Fruit fly (Drosophila melanogaster): ENCODE results near the gene Med.

The Med gene

dm6 chr3R:31596071-31596883, 14.6 kb upstream of the Med start, which contains the start of gene RpL6 (continued):
- no peak for TF ChIP-seq abd-A (tag; optimal IDR thresholded peaks at IDR 0.05)
- no peak for TF ChIP-seq CG1647 (GFP tag; optimal IDR thresholded peaks at IDR 0.05)
- no peak for TF ChIP-seq CG11723 (GFP tag; optimal IDR thresholded peaks at IDR 0.05)
- no peak for TF ChIP-seq zfh2 (GFP tag; optimal IDR thresholded peaks at IDR 0.05)
- TF ChIP-seq Drgx (GFP tag; IDR thresholded peaks at IDR 0.05): no peak
- no peak for TF ChIP-seq Bteb2 (GFP tag; optimal IDR thresholded peaks at IDR 0.05)
- TF ChIP-seq bab2 (GFP tag; optimal IDR thresholded peaks at IDR 0.05): no peak
- TF ChIP-seq CG10979 (tag; optimal IDR thresholded peaks at IDR 0.05): peak; percentile 26
- no peak for TF ChIP-seq TFAM (GFP tag; optimal IDR thresholded peaks at IDR 0.05)
- peak; percentile 88 for TF ChIP-seq sna (GFP tag; IDR thresholded peaks at IDR 0.05; ENCODE audit: partially characterized antibody)
- TF ChIP-seq hkb (optimal IDR thresholded peaks at IDR 0.05): no peak
- no peak for TF ChIP-seq hkb (GFP tag; IDR thresholded peaks at IDR 0.05)
- peak; percentile 99 for TF ChIP-seq CG2116 (GFP tag; optimal IDR thresholded peaks at IDR 0.05)
- TF ChIP-seq lbe (GFP tag; optimal IDR thresholded peaks at IDR 0.05): no peak
- TF ChIP-seq lilli (GFP tag; optimal IDR thresholded peaks at IDR 0.05): peak; percentile 40
- TF ChIP-seq CG10321 (GFP tag; IDR thresholded peaks at IDR 0.05): no peak
- peak; percentile 34; the same call in 1 of the 2 replicates for TF ChIP-seq CG17328 (GFP tag; IDR thresholded peaks at IDR 0.05)
- TF ChIP-seq br (optimal IDR thresholded peaks at IDR 0.05): no peak
- TF ChIP-seq CG43689 (GFP tag; IDR thresholded peaks at IDR 0.05): no peak
- no peak for TF ChIP-seq Antp (GFP tag; optimal IDR thresholded peaks at IDR 0.05)
- no peak for TF ChIP-seq grn (GFP tag; optimal IDR thresholded peaks at IDR 0.05)
- peak; percentile 41; the same call in 1 of the 2 replicates for TF ChIP-seq CG2129 (GFP tag; IDR thresholded peaks at IDR 0.05; ENCODE audit: partially characterized antibody)
- no peak for TF ChIP-seq Sin3A (optimal IDR thresholded peaks at IDR 0.05)
- TF ChIP-seq CG4404 (GFP tag; IDR thresholded peaks at IDR 0.05): no peak
- no peak for TF ChIP-seq CG31388 (GFP tag; optimal IDR thresholded peaks at IDR 0.05)
- TF ChIP-seq sisA (GFP tag; IDR thresholded peaks at IDR 0.05): no peak
- TF ChIP-seq CG33213 (GFP tag; optimal IDR thresholded peaks at IDR 0.05): peak; percentile 34
- TF ChIP-seq CG10959 (GFP tag; IDR thresholded peaks at IDR 0.05): no peak
- TF ChIP-seq sob (GFP tag; IDR thresholded peaks at IDR 0.05): 0 out of 2 replicates have a peak, but pooled peaks have one; percentile 7
- TF ChIP-seq Hand (GFP tag; optimal IDR thresholded peaks at IDR 0.05): peak; percentile 54
- TF ChIP-seq jumu (GFP tag; optimal IDR thresholded peaks at IDR 0.05): no peak
- no peak for TF ChIP-seq ara (GFP tag; IDR thresholded peaks at IDR 0.05)
- TF ChIP-seq dmrt99B (tag; optimal IDR thresholded peaks at IDR 0.05): no peak
- no peak for TF ChIP-seq tin (GFP tag; optimal IDR thresholded peaks at IDR 0.05)
- peak; percentile 0 for TF ChIP-seq CG7928 (GFP tag; optimal IDR thresholded peaks at IDR 0.05)
- no peak for TF ChIP-seq tx (GFP tag; optimal IDR thresholded peaks at IDR 0.05)
- TF ChIP-seq so (GFP tag; IDR thresholded peaks at IDR 0.05): 0 out of 3 replicates have a peak, but pooled peaks have one; percentile 11
- TF ChIP-seq Lhr (GFP tag; optimal IDR thresholded peaks at IDR 0.05): peak; percentile 77
- no peak for TF ChIP-seq fd96Cb (tag; optimal IDR thresholded peaks at IDR 0.05)
- TF ChIP-seq NFAT (GFP tag; IDR thresholded peaks at IDR 0.05): no peak
- TF ChIP-seq CG6765 (GFP tag; optimal IDR thresholded peaks at IDR 0.05): peak; percentile 61
- no peak for TF ChIP-seq CG17912 (GFP tag; optimal IDR thresholded peaks at IDR 0.05)
- no peak for TF ChIP-seq CG7745 (tag; optimal IDR thresholded peaks at IDR 0.05)
- peak; percentile 92 for TF ChIP-seq Max (GFP tag; optimal IDR thresholded peaks at IDR 0.05)
- no peak for TF ChIP-seq gro (GFP tag; optimal IDR thresholded peaks at IDR 0.05)
- TF ChIP-seq emc (GFP tag; optimal IDR thresholded peaks at IDR 0.05): no peak
- TF ChIP-seq CG13287 (GFP tag; IDR thresholded peaks at IDR 0.05; ENCODE audit: partially characterized antibody): peak; percentile 88
- TF ChIP-seq Meics (GFP tag; optimal IDR thresholded peaks at IDR 0.05): no peak
- TF ChIP-seq fru (optimal IDR thresholded peaks at IDR 0.05): no peak
- TF ChIP-seq CG4707 (GFP tag; optimal IDR thresholded peaks at IDR 0.05): no peak
- peak; percentile 78 for TF ChIP-seq Bgb (GFP tag; IDR thresholded peaks at IDR 0.05; ENCODE audit: partially characterized antibody)
